Worm (Caenorhabditis elegans) whole organism, midembryonic: ENCODE measurements around the gene Y43C5A.7.

Source experiments
- T22C8.4 ChIP-seq: fragments of 200-800 bp; sonication (Bioruptor generic); IDR thresholded peaks from 2 replicates; pipeline ENCODE4 v1.3.6; 2022; ENCODE audit warnings: missing genetic modification characterization, missing compliant biosample characterization
- cog-1 ChIP-seq: sonication (generic microtip); optimal IDR thresholded peaks from 2 replicates; lab custom pipeline; 2016; ENCODE audit warnings: missing genetic modification characterization, missing compliant biosample characterization
- flt-1 ChIP-seq: fragments of 200-800 bp; sonication (Bioruptor generic); IDR thresholded peaks from 2 replicates; pipeline ENCODE4 v1.3.6; 2022; ENCODE audit warnings: missing genetic modification characterization, missing compliant biosample characterization
- klf-2 ChIP-seq: fragments of 200-800 bp; sonication (Bioruptor generic); conservative IDR thresholded peaks from 2 replicates; pipeline ENCODE4 v1.3.6; 2022; ENCODE audit warnings: missing genetic modification reagents, missing genetic modification characterization, missing compliant biosample characterization
- med-1 ChIP-seq: sonication (generic microtip); optimal IDR thresholded peaks from 2 replicates; lab custom pipeline; 2017; ENCODE audit warnings: missing genetic modification characterization, mild to moderate bottlenecking, missing compliant biosample characterization, antibody characterized with exemption, missing genetic modification reagents; ENCODE audit not compliant: insufficient read depth
- ref-1 ChIP-seq: fragments of 200-800 bp; sonication (Bioruptor generic); conservative IDR thresholded peaks from 2 replicates; pipeline ENCODE4 v1.3.6; 2022; ENCODE audit warnings: missing genetic modification reagents, missing genetic modification characterization, missing compliant biosample characterization
- tab-1 ChIP-seq: fragments of 200-800 bp; sonication (Bioruptor generic); IDR thresholded peaks from 2 replicates; pipeline ENCODE4 v1.3.6; 2022; ENCODE audit warnings: missing genetic modification characterization, missing compliant biosample characterization
- ztf-23 ChIP-seq: fragments of 200-800 bp; sonication (Bioruptor generic); IDR thresholded peaks from 2 replicates; pipeline ENCODE4 v1.3.6; 2022; ENCODE audit warnings: missing genetic modification reagents, missing genetic modification characterization, missing compliant biosample characterization
- ztf-29 ChIP-seq: fragments of 200-800 bp; sonication (Bioruptor generic); IDR thresholded peaks from 2 replicates; pipeline ENCODE4 v1.3.6; 2022; ENCODE audit warnings: missing genetic modification reagents, missing genetic modification characterization, missing compliant biosample characterization

- no peak for TF ChIP-seq T22C8.4
- TF ChIP-seq ref-1 (GFP tag; lab: Robert Waterston, UW): no peak
- no peak for TF ChIP-seq ztf-29 (GFP tag; lab: Robert Waterston, UW)
- TF ChIP-seq klf-2 (GFP tag; lab: Robert Waterston, UW): no peak
- no peak for TF ChIP-seq flt-1 (GFP tag; lab: Robert Waterston, UW)
- TF ChIP-seq med-1 (GFP tag; lab: Kevin White, UChicago): no peak
- no peak for TF ChIP-seq tab-1 (GFP tag; lab: Robert Waterston, UW)
- no peak for TF ChIP-seq ztf-23 (GFP tag; lab: Robert Waterston, UW)
- no peak for TF ChIP-seq cog-1 (tag; lab: Kevin White, UChicago)
Observed at ce11 chrIV:10296036-10296435, 19.0 kb downstream of the Y43C5A.7 start.
